Fruit fly (Drosophila melanogaster) whole organism, adult: ENCODE results near the gene Lcp65Ab2.

ENCODE experiments used
- CG11617 ChIP-seq: fragments of 200-800 bp; sonication (Bioruptor generic); optimal IDR thresholded peaks from 2 replicates; lab custom pipeline; 2017; ENCODE audit warnings: mild to moderate bottlenecking, missing biosample characterization, missing genetic modification reagents, missing genetic modification characterization
- CG12768 ChIP-seq: fragments of 200-800 bp; sonication (Bioruptor generic); optimal IDR thresholded peaks from 2 replicates; lab custom pipeline; 2017; ENCODE audit warnings: missing biosample characterization, missing genetic modification characterization, mild to moderate bottlenecking, moderate library complexity, missing genetic modification reagents
- CG14711 ChIP-seq: fragments of 200-800 bp; sonication (Bioruptor generic); optimal IDR thresholded peaks from 2 replicates; lab custom pipeline; 2018; ENCODE audit warnings: missing biosample characterization, mild to moderate bottlenecking, missing genetic modification characterization, moderate library complexity
- CG1620 ChIP-seq: fragments of 200-800 bp; sonication (Bioruptor generic); optimal IDR thresholded peaks from 2 replicates; lab custom pipeline; 2016; ENCODE audit warnings: missing biosample characterization, missing genetic modification characterization
- CG33017 ChIP-seq: fragments of 200-800 bp; sonication (Bioruptor generic); optimal IDR thresholded peaks from 2 replicates; lab custom pipeline; 2018; ENCODE audit warnings: missing biosample characterization, mild to moderate bottlenecking, missing genetic modification characterization, moderate library complexity
- CG5204 ChIP-seq: fragments of 200-800 bp; sonication (Bioruptor generic); optimal IDR thresholded peaks from 2 replicates; lab custom pipeline; 2016; ENCODE audit warnings: missing biosample characterization, missing genetic modification characterization
- CG7045 ChIP-seq: fragments of 200-800 bp; sonication (Bioruptor generic); optimal IDR thresholded peaks from 2 replicates; lab custom pipeline; 2017; ENCODE audit warnings: missing biosample characterization, mild to moderate bottlenecking, missing genetic modification characterization
- CG7101 ChIP-seq: fragments of 200-800 bp; sonication (Bioruptor generic); optimal IDR thresholded peaks from 2 replicates; lab custom pipeline; 2018; ENCODE audit warnings: missing biosample characterization, mild to moderate bottlenecking, missing genetic modification characterization, moderate library complexity
- Clk ChIP-seq: fragments of 200-800 bp; sonication (Bioruptor generic); optimal IDR thresholded peaks from 2 replicates; lab custom pipeline; 2017; ENCODE audit warnings: missing biosample characterization, missing genetic modification characterization
- Crg-1 ChIP-seq: fragments of 200-800 bp; sonication (Bioruptor generic); optimal IDR thresholded peaks from 2 replicates; lab custom pipeline; 2016; ENCODE audit warnings: missing biosample characterization, missing genetic modification characterization
- Hr96 ChIP-seq: fragments of 200-800 bp; sonication (Bioruptor generic); optimal IDR thresholded peaks from 2 replicates; lab custom pipeline; 2016; ENCODE audit warnings: missing biosample characterization, missing genetic modification characterization
- Mnt ChIP-seq: fragments of 200-800 bp; sonication (Bioruptor generic); optimal IDR thresholded peaks from 2 replicates; lab custom pipeline; 2016; ENCODE audit warnings: missing biosample characterization, mild to moderate bottlenecking, missing genetic modification characterization
- bab1 ChIP-seq: fragments of 200-800 bp; sonication (Bioruptor generic); optimal IDR thresholded peaks from 3 replicates; lab custom pipeline; 2019; ENCODE audit warnings: missing biosample characterization, mild to moderate bottlenecking, missing genetic modification characterization, moderate library complexity
- cic ChIP-seq: fragments of 200-800 bp; sonication (Bioruptor generic); optimal IDR thresholded peaks from 2 replicates; lab custom pipeline; 2017; ENCODE audit warnings: missing biosample characterization, mild to moderate bottlenecking, missing genetic modification characterization, moderate library complexity
- cnc ChIP-seq, 2 experiments: fragments of >200 bp; optimal IDR thresholded peaks; 2 replicates each; lab custom pipeline; 2017
- kay ChIP-seq: fragments of 200-800 bp; sonication (Bioruptor generic); peaks from one replicate; lab custom pipeline; 2016; ENCODE audit warnings: missing biosample characterization, missing genetic modification characterization, borderline replicate concordance
- ovo ChIP-seq: fragments of 200-800 bp; sonication (Bioruptor generic); optimal IDR thresholded peaks from 2 replicates; lab custom pipeline; 2016; ENCODE audit warnings: missing biosample characterization, missing genetic modification characterization
- pad ChIP-seq: fragments of 200-800 bp; sonication (Bioruptor generic); optimal IDR thresholded peaks from 3 replicates; lab custom pipeline; 2017; ENCODE audit warnings: missing biosample characterization, missing genetic modification characterization, mild to moderate bottlenecking, moderate library complexity, missing genetic modification reagents
- tj ChIP-seq: fragments of 200-800 bp; sonication (Bioruptor generic); optimal IDR thresholded peaks from 3 replicates; lab custom pipeline; 2017; ENCODE audit warnings: missing biosample characterization, mild to moderate bottlenecking, missing genetic modification characterization, moderate library complexity
- toe ChIP-seq: fragments of 200-800 bp; sonication (Bioruptor generic); optimal IDR thresholded peaks from 2 replicates; lab custom pipeline; 2016; ENCODE audit warnings: missing biosample characterization, missing genetic modification characterization

The Lcp65Ab2 gene

dm6 chr3L:6130944-6131343 is 15.5 kb upstream of the Lcp65Ab2 start, which contains the start of gene Lcp65Ag3:
Lcp65Ag3 (minus strand) TSS chr3L:6130989.
- TF ChIP-seq kay (no peak), CG11617 (GFP tag; lab: Kevin White, UChicago) (no peak), toe (GFP tag; lab: Kevin White, UChicago) (no peak), cnc (optimal IDR thresholded peaks at IDR 0.05; lab: Kevin White, UChicago) (no peak), Clk (GFP tag; lab: Kevin White, UChicago) (no peak), Hr96 (GFP tag; lab: Kevin White, UChicago) (no peak)

- no peak for TF ChIP-seq Mnt (GFP tag; lab: Kevin White, UChicago)
- no peak for TF ChIP-seq bab1 (GFP tag; lab: Kevin White, UChicago)
- no peak for TF ChIP-seq CG5204 (GFP tag; lab: Kevin White, UChicago)
- no peak for TF ChIP-seq CG7101 (tag; lab: Kevin White, UChicago)
- TF ChIP-seq Hr96 (GFP tag; lab: Kevin White, UChicago): no peak
- no peak for TF ChIP-seq Clk (GFP tag; lab: Kevin White, UChicago)
- no peak for TF ChIP-seq CG7045 (GFP tag; lab: Kevin White, UChicago)
- no peak for TF ChIP-seq Crg-1 (GFP tag; lab: Kevin White, UChicago)
- TF ChIP-seq toe (GFP tag; lab: Kevin White, UChicago): no peak
Measured at dm6 chr3L:6132009-6132408, 14.5 kb upstream of the Lcp65Ab2 start, which contains the start of gene Cpr65Au. Cpr65Au (minus strand) TSS chr3L:6132109.

dm6 chr3L:6133546-6133945 is 12.9 kb upstream of the Lcp65Ab2 start, which contains the start of gene Lcp65Ag2:
Lcp65Ag2 (minus strand) TSS chr3L:6133593.
- TF ChIP-seq Hr96 (GFP tag; lab: Kevin White, UChicago) (no peak), CG11617 (GFP tag; lab: Kevin White, UChicago) (no peak), Crg-1 (GFP tag; lab: Kevin White, UChicago) (no peak), cic (GFP tag; lab: Kevin White, UChicago) (no peak), tj (GFP tag; lab: Kevin White, UChicago) (no peak)

- TF ChIP-seq tj (GFP tag; lab: Kevin White, UChicago): no peak
- TF ChIP-seq CG33017: no peak
- no peak for TF ChIP-seq CG12768 (GFP tag; lab: Kevin White, UChicago)
- TF ChIP-seq Hr96 (GFP tag; lab: Kevin White, UChicago): no peak
- TF ChIP-seq Mnt (GFP tag; lab: Kevin White, UChicago): no peak
- no peak for TF ChIP-seq ovo (GFP tag; lab: Kevin White, UChicago)
- no peak for TF ChIP-seq Clk (GFP tag; lab: Kevin White, UChicago)
- no peak for TF ChIP-seq CG5204 (GFP tag; lab: Kevin White, UChicago)
- no peak for TF ChIP-seq CG14711 (tag; lab: Kevin White, UChicago)
- no peak for TF ChIP-seq CG11617 (GFP tag; lab: Kevin White, UChicago)
- no peak for TF ChIP-seq cnc (optimal IDR thresholded peaks at IDR 0.05; lab: Kevin White, UChicago)
- no peak for TF ChIP-seq CG1620 (GFP tag; lab: Kevin White, UChicago)
- TF ChIP-seq CG7045 (GFP tag; lab: Kevin White, UChicago): no peak
- TF ChIP-seq Crg-1 (GFP tag; lab: Kevin White, UChicago): no peak
- no peak for TF ChIP-seq toe (GFP tag; lab: Kevin White, UChicago)
- TF ChIP-seq bab1 (GFP tag; lab: Kevin White, UChicago): no peak
- no peak for TF ChIP-seq CG7101 (tag; lab: Kevin White, UChicago)
- no peak for TF ChIP-seq cic (GFP tag; lab: Kevin White, UChicago)
- TF ChIP-seq kay: no peak
- no peak for TF ChIP-seq pad (GFP tag; lab: Kevin White, UChicago)
Measured at dm6 chr3L:6135174-6135573, 11.3 kb upstream of the Lcp65Ab2 start, which contains the start of gene Lcp65Ag1. Lcp65Ag1 (minus strand) TSS chr3L:6135274.

dm6 chr3L:6136691-6137090 is 9.8 kb upstream of the Lcp65Ab2 start, which contains the start of gene Lcp65Af:
Lcp65Af (minus strand) TSS chr3L:6136791.
- TF ChIP-seq Clk (GFP tag; lab: Kevin White, UChicago) (no peak), ovo (GFP tag; lab: Kevin White, UChicago) (no peak), bab1 (GFP tag; lab: Kevin White, UChicago) (no peak), cnc (optimal IDR thresholded peaks at IDR 0.05; lab: Kevin White, UChicago) (no peak), pad (GFP tag; lab: Kevin White, UChicago) (no peak), CG12768 (GFP tag; lab: Kevin White, UChicago) (no peak)

dm6 chr3L:6138018-6138417 is 8.5 kb upstream of the Lcp65Ab2 start, which contains the start of gene Lcp65Ae:
Lcp65Ae (minus strand) TSS chr3L:6138118.
- no peak for TF ChIP-seq Clk (GFP tag; lab: Kevin White, UChicago)
- TF ChIP-seq CG5204 (GFP tag; lab: Kevin White, UChicago): no peak
- TF ChIP-seq CG7045 (GFP tag; lab: Kevin White, UChicago): no peak
- no peak for TF ChIP-seq CG33017
- no peak for TF ChIP-seq cic (GFP tag; lab: Kevin White, UChicago)
- no peak for TF ChIP-seq cnc (optimal IDR thresholded peaks at IDR 0.05; lab: Kevin White, UChicago)
- no peak for TF ChIP-seq CG11617 (GFP tag; lab: Kevin White, UChicago)
- no peak for TF ChIP-seq CG1620 (GFP tag; lab: Kevin White, UChicago)
- no peak for TF ChIP-seq CG12768 (GFP tag; lab: Kevin White, UChicago)
- TF ChIP-seq ovo (GFP tag; lab: Kevin White, UChicago): no peak
- TF ChIP-seq toe (GFP tag; lab: Kevin White, UChicago): no peak
- TF ChIP-seq Hr96 (GFP tag; lab: Kevin White, UChicago): no peak
- no peak for TF ChIP-seq kay
- TF ChIP-seq Mnt (GFP tag; lab: Kevin White, UChicago): no peak
- no peak for TF ChIP-seq CG14711 (tag; lab: Kevin White, UChicago)
- no peak for TF ChIP-seq pad (GFP tag; lab: Kevin White, UChicago)
- TF ChIP-seq bab1 (GFP tag; lab: Kevin White, UChicago): no peak
- no peak for TF ChIP-seq CG7101 (tag; lab: Kevin White, UChicago)
